Worm (Caenorhabditis elegans) whole organism, L4 larva: ENCODE measurements around the gene unc-49.

Experiments used
- F44E2.7 ChIP-seq: fragments of 200-800 bp; sonication (Bioruptor generic); IDR thresholded peaks from 2 replicates; pipeline ENCODE4 v2.1.2; 2022; ENCODE audit warnings: missing genetic modification characterization, missing compliant biosample characterization
- R02D3.7 ChIP-seq: fragments of 150-350 bp; sonication (generic microtip); optimal IDR thresholded peaks from 3 replicates; lab custom pipeline; 2014; ENCODE audit warnings: missing biosample characterization, missing genetic modification characterization
- Y105C5A.15 ChIP-seq: fragments of 200-800 bp; sonication (Bioruptor generic); IDR thresholded peaks from 2 replicates; pipeline ENCODE4 v1.3.6; 2022; ENCODE audit warnings: missing genetic modification characterization, missing compliant biosample characterization
- ZK546.5 ChIP-seq, 2 experiments: sonication (generic microtip); optimal IDR thresholded peaks; 2 replicates each; lab custom pipeline; 2017; ENCODE audit warnings: missing biosample characterization in 2 of 2, missing genetic modification characterization in 2 of 2
- aha-1 ChIP-seq: fragments of 150-350 bp; peaks from one replicate; lab custom pipeline; 2014; ENCODE audit warnings: missing biosample characterization, missing genetic modification characterization
- ama-1 ChIP-seq: fragments of 150-350 bp; optimal IDR thresholded peaks from 2 replicates; lab custom pipeline; 2014; ENCODE audit warnings: inconsistent platforms, mixed read lengths
- attf-4 ChIP-seq: sonication (generic microtip); optimal IDR thresholded peaks from 3 replicates; lab custom pipeline; 2017; ENCODE audit warnings: missing biosample characterization, missing genetic modification characterization
- ceh-20 ChIP-seq: fragments of 200-800 bp; sonication (Bioruptor generic); IDR thresholded peaks from 2 replicates; pipeline ENCODE4 v1.3.6; 2022; ENCODE audit warnings: missing genetic modification reagents, missing genetic modification characterization, missing compliant biosample characterization
- ceh-28 ChIP-seq: fragments of 150-350 bp; optimal IDR thresholded peaks from 2 replicates; lab custom pipeline; 2014; ENCODE audit warnings: missing biosample characterization, missing genetic modification reagents, missing genetic modification characterization
- ceh-32 ChIP-seq: sonication (generic microtip); optimal IDR thresholded peaks from 2 replicates; lab custom pipeline; 2016; ENCODE audit warnings: mild to moderate bottlenecking, missing genetic modification characterization, missing compliant biosample characterization; ENCODE audit not compliant: poor library complexity
- ceh-82 ChIP-seq: sonication (generic microtip); optimal IDR thresholded peaks from 2 replicates; lab custom pipeline; 2017; ENCODE audit warnings: missing biosample characterization, missing genetic modification characterization
- cey-2 ChIP-seq: sonication (generic microtip); optimal IDR thresholded peaks from 3 replicates; lab custom pipeline; 2017; ENCODE audit warnings: missing genetic modification characterization, mild to moderate bottlenecking, missing compliant biosample characterization, antibody characterized with exemption, borderline replicate concordance; ENCODE audit not compliant: insufficient read depth
- daf-16 ChIP-seq, 3 experiments: sonication (generic microtip); optimal IDR thresholded peaks; 2 replicates each; lab custom pipeline; 2016 to 2017; ENCODE audit warnings: missing genetic modification characterization in 3 of 3, missing genetic modification reagents in 3 of 3, mild to moderate bottlenecking in 2 of 3, missing compliant biosample characterization in 2 of 3, missing biosample characterization in 1 of 3, moderate library complexity in 1 of 3
- dve-1 ChIP-seq: sonication (generic microtip); optimal IDR thresholded peaks from 2 replicates; lab custom pipeline; 2017; ENCODE audit warnings: antibody characterized with exemption, mild to moderate bottlenecking, missing genetic modification characterization, missing compliant biosample characterization; ENCODE audit not compliant: insufficient read depth
- egl-43 ChIP-seq: fragments of 200-800 bp; sonication (Bioruptor generic); IDR thresholded peaks from 2 replicates; pipeline ENCODE4 v1.3.6; 2022; ENCODE audit warnings: missing genetic modification reagents, missing genetic modification characterization, missing compliant biosample characterization
- hif-1 ChIP-seq, 2 experiments: sonication (generic microtip); optimal IDR thresholded peaks; 2 replicates each; lab custom pipeline; 2016 to 2017; ENCODE audit warnings: missing compliant biosample characterization in 2 of 2, missing genetic modification characterization in 2 of 2, missing genetic modification reagents in 2 of 2, missing genotype in 2 of 2, mild to moderate bottlenecking in 1 of 2
- hlh-30 ChIP-seq: sonication (generic microtip); optimal IDR thresholded peaks from 2 replicates; lab custom pipeline; 2017; ENCODE audit warnings: antibody characterized with exemption, mild to moderate bottlenecking, missing genetic modification characterization, missing compliant biosample characterization; ENCODE audit not compliant: insufficient read depth
- jun-1 ChIP-seq: fragments of 150-350 bp; optimal IDR thresholded peaks from 2 replicates; lab custom pipeline; 2014; ENCODE audit warnings: missing biosample characterization, missing genetic modification reagents, missing genetic modification characterization
- lim-7 ChIP-seq: fragments of 200-800 bp; sonication (Bioruptor generic); IDR thresholded peaks from 2 replicates; pipeline ENCODE4 v1.3.6; 2022; ENCODE audit warnings: missing genetic modification characterization, missing compliant biosample characterization
- lin-1 ChIP-seq: fragments of 200-800 bp; sonication (Bioruptor generic); IDR thresholded peaks from 2 replicates; pipeline ENCODE4 v1.3.6; 2022; ENCODE audit warnings: missing genetic modification reagents, missing genetic modification characterization, missing compliant biosample characterization
- lir-3 ChIP-seq: sonication (generic microtip); optimal IDR thresholded peaks from 2 replicates; lab custom pipeline; 2016; ENCODE audit warnings: mild to moderate bottlenecking, missing genetic modification characterization, missing compliant biosample characterization
- lsy-2 ChIP-seq, 2 experiments: fragments of 150-350 bp in 1 of 2; sonication (generic microtip) in 1 of 2; optimal IDR thresholded peaks; 2 replicates each; lab custom pipeline; 2014 to 2017; ENCODE audit warnings: missing biosample characterization in 2 of 2, missing genetic modification characterization in 2 of 2
- mdl-1 ChIP-seq, 2 experiments: fragments of 150-350 bp in 1 of 2; sonication (generic microtip) in 1 of 2; optimal IDR thresholded peaks; 2 replicates each; lab custom pipeline; 2014 to 2017; ENCODE audit warnings: missing biosample characterization in 2 of 2, missing genetic modification characterization in 2 of 2
- mes-2 ChIP-seq: sonication (generic microtip); optimal IDR thresholded peaks from 2 replicates; lab custom pipeline; 2016; ENCODE audit warnings: missing genotype, mild to moderate bottlenecking, missing genetic modification characterization, missing compliant biosample characterization; ENCODE audit not compliant: poor library complexity, severe bottlenecking
- mxl-3 ChIP-seq: fragments of 200-800 bp; sonication (Bioruptor generic); optimal IDR thresholded peaks from 2 replicates; lab custom pipeline; 2018; ENCODE audit warnings: mild to moderate bottlenecking, missing genetic modification characterization, missing compliant biosample characterization
- nhr-237 ChIP-seq: sonication (generic microtip); optimal IDR thresholded peaks from 2 replicates; lab custom pipeline; 2017; ENCODE audit warnings: missing biosample characterization, missing genetic modification characterization
- nhr-28 ChIP-seq: fragments of 150-350 bp; optimal IDR thresholded peaks from 2 replicates; lab custom pipeline; 2014; ENCODE audit warnings: missing biosample characterization, missing genetic modification characterization
- nhr-41 ChIP-seq: fragments of 200-800 bp; sonication (Bioruptor generic); IDR thresholded peaks from 2 replicates; pipeline ENCODE4 v1.3.6; 2022; ENCODE audit warnings: missing genetic modification reagents, missing genetic modification characterization, missing compliant biosample characterization
- nhr-6 ChIP-seq: fragments of 150-350 bp; optimal IDR thresholded peaks from 2 replicates; lab custom pipeline; 2014; ENCODE audit warnings: missing biosample characterization, missing genetic modification characterization
- nhr-76 ChIP-seq: fragments of 150-350 bp; optimal IDR thresholded peaks from 2 replicates; lab custom pipeline; 2014; ENCODE audit warnings: missing biosample characterization, missing genetic modification characterization
- nhr-77 ChIP-seq: fragments of 150-350 bp; optimal IDR thresholded peaks from 2 replicates; lab custom pipeline; 2014; ENCODE audit warnings: missing biosample characterization, missing genetic modification characterization
- set-16 ChIP-seq: fragments of 200-800 bp; sonication (Bioruptor generic); IDR thresholded peaks from 2 replicates; pipeline ENCODE4 v1.3.6; 2022; ENCODE audit warnings: missing genetic modification reagents, missing genetic modification characterization, missing compliant biosample characterization
- snpc-4 ChIP-seq: fragments of 150-350 bp; optimal IDR thresholded peaks from 2 replicates; lab custom pipeline; 2014; ENCODE audit warnings: missing biosample characterization, missing genetic modification characterization
- spr-1 ChIP-seq: sonication (generic microtip); optimal IDR thresholded peaks from 2 replicates; lab custom pipeline; 2016; ENCODE audit warnings: mild to moderate bottlenecking, missing genetic modification characterization, missing compliant biosample characterization
- unc-130 ChIP-seq: sonication (generic microtip); optimal IDR thresholded peaks from 2 replicates; lab custom pipeline; 2016; ENCODE audit warnings: missing genetic modification reagents, missing genetic modification characterization, missing compliant biosample characterization
- unc-62 ChIP-seq, 3 experiments: fragments of 150-350 bp in 1 of 3; sonication (generic microtip); optimal IDR thresholded peaks in 2 of 3; peaks in 1 of 3; 1 replicate in 1 of 3; 2 replicates in 2 of 3; lab custom pipeline; 2014 to 2017; ENCODE audit warnings: missing biosample characterization in 3 of 3, missing genetic modification characterization in 3 of 3, missing genetic modification reagents in 3 of 3, missing genotype in 1 of 3
- zfp-3 ChIP-seq: fragments of 200-800 bp; sonication (Bioruptor generic); conservative IDR thresholded peaks from 2 replicates; pipeline ENCODE4 v1.3.6; 2022; ENCODE audit warnings: missing genetic modification reagents, missing genetic modification characterization, missing compliant biosample characterization
- ztf-11 ChIP-seq: fragments of 150-350 bp; optimal IDR thresholded peaks from 2 replicates; lab custom pipeline; 2014; ENCODE audit warnings: missing biosample characterization, missing genetic modification characterization
- ztf-7 ChIP-seq: fragments of 150-350 bp; optimal IDR thresholded peaks from 2 replicates; lab custom pipeline; 2014; ENCODE audit warnings: missing biosample characterization, missing genetic modification characterization

The unc-49 gene

DNA sequence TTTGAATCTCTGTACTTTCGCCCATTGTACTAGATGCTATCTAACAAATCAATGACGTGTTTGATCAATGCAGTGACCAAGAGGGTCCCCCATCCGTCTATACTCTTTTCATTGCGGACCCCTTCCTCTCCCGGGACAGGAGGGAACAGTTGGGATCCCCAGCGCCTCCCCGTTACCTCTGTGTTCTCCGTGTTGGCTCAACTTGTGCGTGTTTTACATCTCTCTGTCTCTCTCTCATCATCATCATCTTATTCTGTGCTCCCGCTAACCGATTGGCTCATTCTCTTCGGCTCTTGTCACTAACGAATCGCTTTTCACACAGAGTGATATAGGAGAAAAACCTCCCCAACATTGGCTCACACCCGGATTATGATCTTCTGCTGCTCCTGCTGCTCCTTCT lies at the start of gene unc-49:
Gene unc-49 (plus strand): TSS at position 240 of the 400 bp plus-strand sequence.
- no peak for TF ChIP-seq ceh-32 (tag; lab: Kevin White, UChicago)
- TF ChIP-seq aha-1 = peak; percentile 58
- TF ChIP-seq nhr-237 (tag; lab: Kevin White, UChicago) = no peak
- TF ChIP-seq lir-3 (tag; lab: Kevin White, UChicago) = no peak
- no peak for TF ChIP-seq egl-43 (GFP tag; lab: Robert Waterston, UW)
- no peak for TF ChIP-seq snpc-4 (tag; lab: Kevin White, UChicago)
- TF ChIP-seq spr-1 (tag; lab: Kevin White, UChicago) = no peak
- TF ChIP-seq ceh-28 = no peak

DNA sequence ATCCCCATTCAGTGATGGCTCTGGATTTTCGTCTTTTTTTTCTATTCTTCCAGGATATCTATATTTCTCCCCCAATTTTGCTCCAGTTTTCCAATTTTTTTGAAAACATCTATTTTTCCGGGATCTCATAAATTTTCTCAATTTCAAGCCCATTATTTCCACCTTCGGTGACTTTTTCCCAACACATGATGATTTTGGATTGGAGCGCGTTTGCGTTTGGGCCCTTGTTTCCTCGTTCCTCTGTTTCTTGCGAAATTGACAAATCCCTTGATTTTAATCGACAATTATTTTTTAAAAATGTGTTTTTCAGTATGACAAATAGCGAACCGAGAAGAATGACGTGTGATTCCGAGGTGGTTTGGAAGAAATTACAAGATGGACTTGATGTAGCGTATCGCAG lies 49.6 kb upstream of the unc-49 start, which contains the start of gene cul-1:
Gene cul-1 (plus strand): TSS at position 311 of the 400 bp plus-strand sequence.
- no peak for TF ChIP-seq ceh-20 (GFP tag; lab: Robert Waterston, UW)
- no peak for TF ChIP-seq ZK546.5 (tag; optimal IDR thresholded peaks at IDR 0.05; lab: Kevin White, UChicago)
- TF ChIP-seq nhr-77 (tag; lab: Kevin White, UChicago) = no peak
- no peak for TF ChIP-seq lin-1 (GFP tag; lab: Robert Waterston, UW)
- no peak for TF ChIP-seq lim-7 (GFP tag; lab: Robert Waterston, UW)
- peak; percentile 72 for TF ChIP-seq hlh-30
- TF ChIP-seq mes-2 = peak; percentile 23
- no peak for TF ChIP-seq hif-1 (tag; optimal IDR thresholded peaks at IDR 0.05; lab: Kevin White, UChicago)
- no peak for TF ChIP-seq cey-2 (tag; lab: Kevin White, UChicago)
- no peak for TF ChIP-seq ceh-32 (tag; lab: Kevin White, UChicago)
- no peak for TF ChIP-seq attf-4 (tag; lab: Kevin White, UChicago)
- TF ChIP-seq nhr-76 (tag; lab: Kevin White, UChicago) = no peak
- no peak for TF ChIP-seq nhr-6 (tag; lab: Kevin White, UChicago)
- TF ChIP-seq ztf-11 (tag; lab: Kevin White, UChicago) = no peak
- peak; percentile 5 for TF ChIP-seq dve-1 (tag; lab: Kevin White, UChicago)
- TF ChIP-seq daf-16 (GFP tag; optimal IDR thresholded peaks at IDR 0.05; lab: Kevin White, UChicago) = no peak
- TF ChIP-seq daf-16 (tag; optimal IDR thresholded peaks at IDR 0.05; lab: Kevin White, UChicago) = peak; percentile 11
- no peak for TF ChIP-seq F44E2.7 (GFP tag; lab: Robert Waterston, UW)
- no peak for TF ChIP-seq Y105C5A.15 (GFP tag; lab: Robert Waterston, UW)
- no peak for TF ChIP-seq mxl-3 (GFP tag; lab: Kevin White, UChicago)
- no peak for TF ChIP-seq mdl-1 (tag; optimal IDR thresholded peaks at IDR 0.05; lab: Kevin White, UChicago)
- no peak for TF ChIP-seq set-16 (GFP tag; lab: Robert Waterston, UW)
- peak; percentile 2 for TF ChIP-seq nhr-28 (tag; lab: Kevin White, UChicago)
- peak in 1 of 2 experiments; percentile 42 for TF ChIP-seq lsy-2 (tag; optimal IDR thresholded peaks at IDR 0.05; lab: Kevin White, UChicago)
- TF ChIP-seq unc-130 (GFP tag; lab: Kevin White, UChicago) = no peak
- no peak for TF ChIP-seq zfp-3
- no peak for TF ChIP-seq unc-62 (GFP tag; optimal IDR thresholded peaks at IDR 0.05 in 1 of 2; lab: Kevin White, UChicago)
- TF ChIP-seq unc-62 (tag; optimal IDR thresholded peaks at IDR 0.05; lab: Kevin White, UChicago) = no peak
- no peak for TF ChIP-seq ztf-7 (tag; lab: Kevin White, UChicago)

DNA sequence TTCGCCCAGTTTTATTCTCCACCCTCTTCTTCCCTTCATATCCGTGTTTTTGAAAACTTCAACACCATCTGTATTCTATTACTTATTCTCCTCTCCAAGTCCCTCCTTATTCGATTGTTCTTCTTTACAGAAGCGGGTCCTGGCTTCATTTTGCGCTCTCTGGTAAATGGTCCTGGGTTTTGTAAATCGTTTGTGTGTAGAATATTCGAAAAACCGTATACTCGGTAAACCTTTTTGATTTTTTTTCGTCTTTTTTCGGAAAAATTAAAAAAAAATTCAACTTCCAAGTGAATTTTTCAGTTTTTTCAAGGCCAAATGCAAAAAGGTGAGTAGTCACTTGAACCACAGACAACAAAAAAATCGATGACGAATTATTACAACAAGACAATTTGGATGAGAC lies 45.6 kb upstream of the unc-49 start, which contains the start of gene D2045.9:
Gene D2045.9 (plus strand): TSS at position 301 of the 400 bp plus-strand sequence.
- TF ChIP-seq ama-1 (lab: Kevin White, UChicago) (no peak), ceh-82 (tag; lab: Kevin White, UChicago) (no peak), jun-1 (no peak), R02D3.7 (tag; lab: Kevin White, UChicago) (no peak), hlh-30 (no peak), nhr-41 (GFP tag; lab: Robert Waterston, UW) (no peak)
- TF ChIP-seq, all 104 proteins: peak for 0
